Worm (Caenorhabditis elegans): ENCODE results near the gene spin-3.

The spin-3 gene

ce11 chrX:13143762-13144732, 14.0 kb downstream of the spin-3 start (continued):
- TF ChIP-seq bed-2 (GFP tag; IDR thresholded peaks at IDR 0.05) (no peak), Y67H2A.10 (GFP tag; conservative IDR thresholded peaks at IDR 0.05) (no peak), lsy-27 (tag; optimal IDR thresholded peaks at IDR 0.05; ENCODE audit: borderline replicate concordance, insufficient read depth) (no peak), F49E8.2 (tag; optimal IDR thresholded peaks at IDR 0.05; ENCODE audit: insufficient read depth) (no peak), snpc-1.3 (tag; optimal IDR thresholded peaks at IDR 0.05; ENCODE audit: insufficient read depth) (no peak), nhr-120 (GFP tag; IDR thresholded peaks at IDR 0.05) (no peak), mes-4 (tag; optimal IDR thresholded peaks at IDR 0.05) (no peak), B0019.2 (GFP tag; conservative IDR thresholded peaks at IDR 0.05) (no peak), hlh-26 (GFP tag; conservative IDR thresholded peaks at IDR 0.05) (no peak), ceh-91 (GFP tag; IDR thresholded peaks at IDR 0.05) (no peak), die-1 (tag; optimal IDR thresholded peaks at IDR 0.05) (no peak), mcd-1 (GFP tag; IDR thresholded peaks at IDR 0.05) (peak; percentile 66), rpc-1 (optimal IDR thresholded peaks at IDR 0.05) (no peak), rpc-1 (tag; optimal IDR thresholded peaks at IDR 0.05) (no peak), bed-1 (GFP tag; IDR thresholded peaks at IDR 0.05) (no peak), hmg-1.2 (GFP tag; IDR thresholded peaks at IDR 0.05) (peak; percentile 50; the same call in 1 of the 2 replicates), tbx-9 (tag; optimal IDR thresholded peaks at IDR 0.05; ENCODE audit: borderline replicate concordance) (no peak), dpff-1 (tag; optimal IDR thresholded peaks at IDR 0.05) (no peak), snpc-1.1 (tag; optimal IDR thresholded peaks at IDR 0.05; ENCODE audit: insufficient read depth) (no peak), B0261.1 (tag; optimal IDR thresholded peaks at IDR 0.05) (no peak), hlh-12 (tag; optimal IDR thresholded peaks at IDR 0.05) (no peak), chd-7 (tag; optimal IDR thresholded peaks at IDR 0.05) (peak; percentile 47), efl-1 (GFP tag; optimal IDR thresholded peaks at IDR 0.05) (no peak), let-526 (GFP tag; IDR thresholded peaks at IDR 0.05) (no peak), cebp-1 (GFP tag; IDR thresholded peaks at IDR 0.05) (0 out of 2 replicates have a peak, but pooled peaks have one; percentile 16), cebp-1 (tag; optimal IDR thresholded peaks at IDR 0.05) (peak; percentile 79), egl-18 (GFP tag; IDR thresholded peaks at IDR 0.05) (no peak), T26A5.8 (tag; optimal IDR thresholded peaks at IDR 0.05) (no peak), gei-17 (GFP tag; optimal IDR thresholded peaks at IDR 0.05) (peak; percentile 26), lin-40 (tag; optimal IDR thresholded peaks at IDR 0.05) (peak; percentile 60), K12H6.12 (tag; optimal IDR thresholded peaks at IDR 0.05) (peak; percentile 46), attf-5 (GFP tag; optimal IDR thresholded peaks at IDR 0.05) (peak; percentile 61), ets-4 (GFP tag; optimal IDR thresholded peaks at IDR 0.05) (no peak), attf-6 (GFP tag; IDR thresholded peaks at IDR 0.05) (no peak), nfya-1 (tag; optimal IDR thresholded peaks at IDR 0.05; ENCODE audit: borderline replicate concordance, insufficient read depth) (no peak), rcor-1 (GFP tag; IDR thresholded peaks at IDR 0.05) (no peak; the same call in 1 of the 2 replicates), madf-10 (tag; optimal IDR thresholded peaks at IDR 0.05) (peak; percentile 16), Y95B8A.8 (GFP tag; IDR thresholded peaks at IDR 0.05) (0 out of 2 replicates have a peak, but pooled peaks have one; percentile 28), sea-2 (GFP tag; IDR thresholded peaks at IDR 0.05) (no peak), him-1 (tag; optimal IDR thresholded peaks at IDR 0.05) (no peak), F39B2.1 (GFP tag; IDR thresholded peaks at IDR 0.05) (no peak), ceh-79 (tag; optimal IDR thresholded peaks at IDR 0.05) (no peak), xnd-1 (tag; optimal IDR thresholded peaks at IDR 0.05) (no peak), ama-1 (optimal IDR thresholded peaks at IDR 0.05) (peak; percentile 92), ama-1 (GFP tag; optimal IDR thresholded peaks at IDR 0.05) (no peak), nfya-2 (GFP tag; IDR thresholded peaks at IDR 0.05) (no peak), madf-6 (GFP tag; IDR thresholded peaks at IDR 0.05) (no peak)

Data from whole organism, young adult.